Worm (Caenorhabditis elegans): Measurements from ENCODE around the gene Y43F8B.28.

The Y43F8B.28 gene

ce11 chrV:19519511-19519934 lies 34.4 kb downstream of the Y43F8B.28 start (continued):
- TF ChIP-seq ama-1 (optimal IDR thresholded peaks at IDR 0.05) (no peak), pha-4 (GFP tag; IDR thresholded peaks at IDR 0.05) (peak; percentile 69), pha-4 (tag; optimal IDR thresholded peaks at IDR 0.05) (no peak), F44E2.7 (GFP tag; IDR thresholded peaks at IDR 0.05) (0 out of 2 replicates have a peak, but pooled peaks have one; percentile 4), nhr-77 (tag; optimal IDR thresholded peaks at IDR 0.05) (no peak), lin-15B (tag; optimal IDR thresholded peaks at IDR 0.05) (no peak), egl-43 (GFP tag; IDR thresholded peaks at IDR 0.05) (peak; percentile 84), nhr-10 (tag; optimal IDR thresholded peaks at IDR 0.05) (no peak), mdt-29 (GFP tag; IDR thresholded peaks at IDR 0.05) (0 out of 2 replicates have a peak, but pooled peaks have one; percentile 58), cey-2 (tag; optimal IDR thresholded peaks at IDR 0.05; ENCODE audit: borderline replicate concordance, insufficient read depth) (no peak), skn-1 (tag; optimal IDR thresholded peaks at IDR 0.05) (no peak), jun-1 (tag; optimal IDR thresholded peaks at IDR 0.05) (no peak), Y105C5A.15 (GFP tag; IDR thresholded peaks at IDR 0.05) (peak; percentile 80; the same call in 1 of the 2 replicates), lin-1 (GFP tag; IDR thresholded peaks at IDR 0.05) (peak; percentile 64; the same call in 1 of the 2 replicates), nhr-41 (GFP tag; IDR thresholded peaks at IDR 0.05) (peak; percentile 52; the same call in 1 of the 2 replicates), spr-3 (GFP tag; optimal IDR thresholded peaks at IDR 0.05) (peak; percentile 33), unc-62 (GFP tag; optimal IDR thresholded peaks at IDR 0.05 in 1 of 2) (no peak), unc-62 (tag; optimal IDR thresholded peaks at IDR 0.05) (no peak), nhr-48 (tag; optimal IDR thresholded peaks at IDR 0.05) (peak; percentile 21), hmg-1.1 (GFP tag; IDR thresholded peaks at IDR 0.05) (peak; percentile 46; the same call in 1 of the 2 replicates), arid-1 (GFP tag; conservative IDR thresholded peaks at IDR 0.05) (peak; percentile 79; the same call in 1 of the 2 replicates), Y48G9A.11 (GFP tag; IDR thresholded peaks at IDR 0.05) (peak; percentile 20; the same call in 1 of the 2 replicates), ctbp-1 (GFP tag; IDR thresholded peaks at IDR 0.05) (peak; percentile 90), unc-130 (GFP tag; optimal IDR thresholded peaks at IDR 0.05) (no peak), R02D3.7 (tag; optimal IDR thresholded peaks at IDR 0.05) (no peak), Y75B8A.6 (GFP tag; IDR thresholded peaks at IDR 0.05) (no peak), madf-9 (GFP tag; conservative IDR thresholded peaks at IDR 0.05) (peak; percentile 54)

- no peak for TF ChIP-seq R02D3.7 (tag; optimal IDR thresholded peaks at IDR 0.05)
- no peak for TF ChIP-seq php-3 (GFP tag; IDR thresholded peaks at IDR 0.05)
- no peak for TF ChIP-seq zfp-2 (tag; optimal IDR thresholded peaks at IDR 0.05)
- no peak for TF ChIP-seq ZK546.5 (tag; optimal IDR thresholded peaks at IDR 0.05)
- TF ChIP-seq D1046.2 (GFP tag; IDR thresholded peaks at IDR 0.05), result no peak
- TF ChIP-seq lin-39 (tag; optimal IDR thresholded peaks at IDR 0.05), result no peak
- TF ChIP-seq F37D6.2 (tag; optimal IDR thresholded peaks at IDR 0.05), result no peak
- no peak for TF ChIP-seq dpl-1 (GFP tag; optimal IDR thresholded peaks at IDR 0.05)
- peak; percentile 36; the same call in 1 of the 2 replicates for TF ChIP-seq vab-7 (GFP tag; IDR thresholded peaks at IDR 0.05)
- TF ChIP-seq dve-1 (tag; optimal IDR thresholded peaks at IDR 0.05; ENCODE audit: insufficient read depth), result no peak
- no peak for TF ChIP-seq lin-38 (GFP tag; IDR thresholded peaks at IDR 0.05)
- TF ChIP-seq egl-43 (GFP tag; IDR thresholded peaks at IDR 0.05), result peak; percentile 67
- TF ChIP-seq mdt-29 (GFP tag; IDR thresholded peaks at IDR 0.05), result 0 out of 2 replicates have a peak, but pooled peaks have one; percentile 40
- no peak for TF ChIP-seq ceh-62 (tag; optimal IDR thresholded peaks at IDR 0.05)
- no peak for TF ChIP-seq nhr-25 (tag; optimal IDR thresholded peaks at IDR 0.05; ENCODE audit: borderline replicate concordance, insufficient read depth)
- no peak for TF ChIP-seq nhr-10 (tag; optimal IDR thresholded peaks at IDR 0.05)
- TF ChIP-seq dmd-8 (GFP tag; IDR thresholded peaks at IDR 0.05), result peak; percentile 82; the same call in 1 of the 2 replicates
- no peak for TF ChIP-seq ceh-32 (tag; optimal IDR thresholded peaks at IDR 0.05; ENCODE audit: poor library complexity)
- 0 out of 2 replicates have a peak, but pooled peaks have one; percentile 53 for TF ChIP-seq lim-7 (GFP tag; IDR thresholded peaks at IDR 0.05)
- TF ChIP-seq aly-2 (tag; optimal IDR thresholded peaks at IDR 0.05), result no peak
- TF ChIP-seq zfp-3 (GFP tag; conservative IDR thresholded peaks at IDR 0.05), result 0 out of 2 replicates have a peak, but pooled peaks have one; percentile 23
- TF ChIP-seq madf-9 (GFP tag; conservative IDR thresholded peaks at IDR 0.05), result 0 out of 2 replicates have a peak, but pooled peaks have one; percentile 33
- no peak for TF ChIP-seq hmg-1.1 (GFP tag; IDR thresholded peaks at IDR 0.05)
- TF ChIP-seq ceh-44 (GFP tag; IDR thresholded peaks at IDR 0.05), result no peak
- no peak for TF ChIP-seq mep-1 (tag; optimal IDR thresholded peaks at IDR 0.05)
- no peak for TF ChIP-seq F44E2.7 (GFP tag; IDR thresholded peaks at IDR 0.05)
- peak; percentile 41 for TF ChIP-seq mxl-3 (GFP tag; optimal IDR thresholded peaks at IDR 0.05)
- TF ChIP-seq snpc-1.2 (GFP tag; IDR thresholded peaks at IDR 0.05), result peak; percentile 71
- no peak for TF ChIP-seq lin-13 (GFP tag; optimal IDR thresholded peaks at IDR 0.05)
- TF ChIP-seq nhr-42 (GFP tag; IDR thresholded peaks at IDR 0.05), result no peak
Observed at ce11 chrV:19520130-19520529, 35.0 kb downstream of the Y43F8B.28 start.

Data from whole organism, L4 larva.